Fruit fly (Drosophila melanogaster) whole organism, embryonic: Measurements from ENCODE around the gene Dic4.

ENCODE experiments used
- Atf6 ChIP-seq: fragments of 200-800 bp; sonication (Bioruptor generic); IDR thresholded peaks from 2 replicates; pipeline ENCODE4 v1.3.6; 2022; ENCODE audit warnings: missing biosample characterization, missing genetic modification characterization
- Awh ChIP-seq: fragments of 200-800 bp; sonication (Bioruptor generic); IDR thresholded peaks from 2 replicates; pipeline ENCODE4, ENCODE4 v1.3.6; 2022; ENCODE audit warnings: missing biosample characterization, missing genetic modification characterization
- CG10267 ChIP-seq: fragments of 200-800 bp; sonication (Bioruptor generic); optimal IDR thresholded peaks from 2 replicates; lab custom pipeline; 2018; ENCODE audit warnings: missing biosample characterization, mild to moderate bottlenecking, missing genetic modification characterization, moderate library complexity
- CG12236 ChIP-seq: fragments of 200-800 bp; sonication (Bioruptor generic); optimal IDR thresholded peaks from 2 replicates; lab custom pipeline; 2016; ENCODE audit warnings: missing biosample characterization, missing genetic modification characterization
- CG12391 ChIP-seq: fragments of 200-800 bp; sonication (Bioruptor generic); optimal IDR thresholded peaks from 3 replicates; lab custom pipeline; 2018; ENCODE audit warnings: missing biosample characterization, mild to moderate bottlenecking, missing genetic modification characterization, moderate library complexity
- CG12659 ChIP-seq: fragments of 200-800 bp; sonication (Bioruptor generic); optimal IDR thresholded peaks from 3 replicates; lab custom pipeline; 2017; ENCODE audit warnings: mild to moderate bottlenecking, missing biosample characterization, missing genetic modification reagents, missing genetic modification characterization
- CG13287 ChIP-seq: fragments of 200-800 bp; sonication (Bioruptor generic); IDR thresholded peaks from 2 replicates; pipeline ENCODE4 v1.3.6; 2022; ENCODE audit warnings: missing biosample characterization, missing genetic modification characterization; ENCODE audit not compliant: partially characterized antibody
- CG13775 ChIP-seq: fragments of 200-800 bp; sonication (Bioruptor generic); optimal IDR thresholded peaks from 3 replicates; lab custom pipeline; 2017; ENCODE audit warnings: missing biosample characterization, mild to moderate bottlenecking, missing genetic modification characterization
- CG16863 ChIP-seq: fragments of 200-800 bp; sonication (Bioruptor generic); optimal IDR thresholded peaks from 3 replicates; lab custom pipeline; 2016; ENCODE audit warnings: missing biosample characterization, missing genetic modification characterization
- CG31388 ChIP-seq: fragments of 200-800 bp; sonication (Bioruptor generic); optimal IDR thresholded peaks from 2 replicates; lab custom pipeline; 2016; ENCODE audit warnings: missing biosample characterization, missing genetic modification characterization
- CG32767 ChIP-seq: fragments of 200-800 bp; sonication (Bioruptor generic); IDR thresholded peaks from 2 replicates; pipeline ENCODE4 v1.3.6; 2022; ENCODE audit warnings: missing biosample characterization, missing genetic modification characterization
- CG3281 ChIP-seq: fragments of 200-800 bp; sonication (Bioruptor generic); optimal IDR thresholded peaks from 3 replicates; lab custom pipeline; 2017; ENCODE audit warnings: missing biosample characterization, mild to moderate bottlenecking, missing genetic modification characterization
- CG3995 ChIP-seq: fragments of 200-800 bp; sonication (Bioruptor generic); optimal IDR thresholded peaks from 3 replicates; lab custom pipeline; 2016; ENCODE audit warnings: missing biosample characterization, missing genetic modification characterization
- CG4360 ChIP-seq: fragments of 200-800 bp; sonication (Bioruptor generic); IDR thresholded peaks from 2 replicates; pipeline ENCODE4 v1.3.6; 2022; ENCODE audit warnings: missing biosample characterization, missing genetic modification characterization
- CG4617 ChIP-seq: fragments of 200-800 bp; sonication (Bioruptor generic); optimal IDR thresholded peaks from 3 replicates; lab custom pipeline; 2016; ENCODE audit warnings: missing biosample characterization, missing genetic modification characterization, borderline replicate concordance
- CG7372 ChIP-seq: fragments of 200-800 bp; sonication (Bioruptor generic); IDR thresholded peaks from 2 replicates; pipeline ENCODE4 v1.3.6; 2022; ENCODE audit warnings: missing biosample characterization, missing genetic modification characterization
- CG9215 ChIP-seq: fragments of 200-800 bp; sonication (Bioruptor generic); IDR thresholded peaks from 2 replicates; pipeline ENCODE4 v1.3.6; 2022; ENCODE audit warnings: missing biosample characterization, missing genetic modification characterization
- CG9797 ChIP-seq: fragments of 200-800 bp; sonication (Bioruptor generic); optimal IDR thresholded peaks from 3 replicates; lab custom pipeline; 2018; ENCODE audit warnings: missing biosample characterization, mild to moderate bottlenecking, missing genetic modification characterization
- Dll ChIP-seq: fragments of 200-800 bp; sonication (Bioruptor generic); IDR thresholded peaks from 4 replicates; pipeline ENCODE4 v1.3.6; 2022; ENCODE audit warnings: missing biosample characterization, missing genetic modification characterization; ENCODE audit not compliant: partially characterized antibody
- Dp ChIP-seq: fragments of 200-800 bp; sonication (Bioruptor generic); optimal IDR thresholded peaks from 2 replicates; lab custom pipeline; 2018; ENCODE audit warnings: missing biosample characterization, mild to moderate bottlenecking, missing genetic modification characterization, moderate library complexity
- E2f2 ChIP-seq: fragments of 200-800 bp; sonication (Bioruptor generic); IDR thresholded peaks from 2 replicates; pipeline ENCODE4 v1.3.6; 2022; ENCODE audit warnings: missing biosample characterization, missing genetic modification characterization
- Lhr ChIP-seq: fragments of 200-800 bp; sonication (Bioruptor generic); optimal IDR thresholded peaks from 3 replicates; lab custom pipeline; 2017; ENCODE audit warnings: mild to moderate bottlenecking, missing biosample characterization, missing genetic modification reagents, missing genetic modification characterization
- Lim3 ChIP-seq: fragments of 200-800 bp; sonication (Bioruptor generic); IDR thresholded peaks from 2 replicates; pipeline ENCODE4 v1.3.6; 2022; ENCODE audit warnings: missing biosample characterization, missing genetic modification characterization
- MESR4 ChIP-seq: fragments of 200-800 bp; sonication (Bioruptor generic); optimal IDR thresholded peaks from 2 replicates; lab custom pipeline; 2018; ENCODE audit warnings: missing biosample characterization, mild to moderate bottlenecking, missing genetic modification characterization, moderate library complexity
- Med ChIP-seq: fragments of 200-800 bp; sonication (Bioruptor generic); peaks from one replicate; lab custom pipeline; 2016; ENCODE audit warnings: missing biosample characterization, missing genetic modification characterization, mild to moderate bottlenecking, inconsistent platforms, moderate library complexity
- Rfx ChIP-seq: fragments of 200-800 bp; sonication (Bioruptor generic); IDR thresholded peaks from 2 replicates; pipeline ENCODE4 v1.3.6; 2022; ENCODE audit warnings: missing biosample characterization, missing genetic modification characterization
- Six4 ChIP-seq: fragments of 200-800 bp; sonication (Bioruptor generic); optimal IDR thresholded peaks from 2 replicates; lab custom pipeline; 2016; ENCODE audit warnings: missing biosample characterization, missing genetic modification characterization
- Sry-β ChIP-seq: fragments of 200-800 bp; sonication (Bioruptor generic); optimal IDR thresholded peaks from 2 replicates; lab custom pipeline; 2018; ENCODE audit warnings: missing biosample characterization, mild to moderate bottlenecking, missing genetic modification characterization, moderate library complexity
- bowl ChIP-seq: fragments of 200-800 bp; sonication (Bioruptor generic); IDR thresholded peaks from 2 replicates; pipeline ENCODE4 v1.3.6; 2022; ENCODE audit warnings: missing biosample characterization, missing genetic modification characterization
- corto ChIP-seq: fragments of 200-800 bp; sonication (Bioruptor generic); optimal IDR thresholded peaks from 2 replicates; lab custom pipeline; 2016; ENCODE audit warnings: missing biosample characterization, mild to moderate bottlenecking, missing genetic modification characterization, moderate library complexity
- dan ChIP-seq: fragments of 200-800 bp; sonication (Bioruptor generic); IDR thresholded peaks from 2 replicates; pipeline ENCODE4 v1.3.6; 2022; ENCODE audit warnings: missing biosample characterization, missing genetic modification characterization
- dmrt99B ChIP-seq: fragments of 200-800 bp; sonication (Bioruptor generic); optimal IDR thresholded peaks from 2 replicates; lab custom pipeline; 2018; ENCODE audit warnings: missing biosample characterization, mild to moderate bottlenecking, missing genetic modification characterization, moderate library complexity
- gfzf ChIP-seq: fragments of 200-800 bp; sonication (Bioruptor generic); optimal IDR thresholded peaks from 2 replicates; lab custom pipeline; 2016; ENCODE audit warnings: missing biosample characterization, mild to moderate bottlenecking, missing genetic modification characterization, moderate library complexity
- gro ChIP-seq: fragments of 200-800 bp; sonication (Bioruptor generic); optimal IDR thresholded peaks from 2 replicates; lab custom pipeline; 2016; ENCODE audit warnings: missing biosample characterization, missing genetic modification characterization
- gt ChIP-seq: fragments of 200-800 bp; sonication (Bioruptor generic); IDR thresholded peaks from 2 replicates; pipeline ENCODE4 v1.3.6; 2022; ENCODE audit warnings: missing biosample characterization, missing genetic modification characterization
- kah ChIP-seq: fragments of 200-800 bp; sonication (Bioruptor generic); optimal IDR thresholded peaks from 2 replicates; lab custom pipeline; 2018; ENCODE audit warnings: missing biosample characterization, mild to moderate bottlenecking, missing genetic modification characterization
- knrl ChIP-seq: fragments of 200-800 bp; sonication (Bioruptor generic); IDR thresholded peaks from 3 replicates; pipeline ENCODE4 v1.3.6; 2022; ENCODE audit warnings: missing biosample characterization, missing genetic modification characterization; ENCODE audit not compliant: partially characterized antibody
- mld ChIP-seq: fragments of 200-800 bp; sonication (Bioruptor generic); IDR thresholded peaks from 3 replicates; pipeline ENCODE4 v1.3.6; 2022; ENCODE audit warnings: missing biosample characterization, missing genetic modification characterization; ENCODE audit not compliant: partially characterized antibody
- nmo ChIP-seq: fragments of 200-800 bp; sonication (Bioruptor generic); optimal IDR thresholded peaks from 2 replicates; lab custom pipeline; 2018; ENCODE audit warnings: missing biosample characterization, mild to moderate bottlenecking, missing genetic modification characterization, moderate library complexity
- phol ChIP-seq: fragments of 200-800 bp; sonication (Bioruptor generic); optimal IDR thresholded peaks from 3 replicates; lab custom pipeline; 2018; ENCODE audit warnings: missing biosample characterization, mild to moderate bottlenecking, missing genetic modification characterization, moderate library complexity
- ranshi ChIP-seq: fragments of 200-800 bp; sonication (Bioruptor generic); IDR thresholded peaks from 2 replicates; pipeline ENCODE4 v1.3.6; 2022; ENCODE audit warnings: missing biosample characterization, missing genetic modification characterization
- row ChIP-seq: fragments of 200-800 bp; sonication (Bioruptor generic); IDR thresholded peaks from 3 replicates; pipeline ENCODE4 v1.3.6; 2022; ENCODE audit warnings: missing biosample characterization, missing genetic modification characterization
- sens ChIP-seq: fragments of 200-800 bp; sonication (Bioruptor generic); peaks from one replicate; lab custom pipeline; 2016; ENCODE audit warnings: missing biosample characterization, missing genetic modification characterization
- stwl ChIP-seq: fragments of 200-800 bp; sonication (Bioruptor generic); optimal IDR thresholded peaks from 3 replicates; lab custom pipeline; 2018; ENCODE audit warnings: missing biosample characterization, mild to moderate bottlenecking, missing genetic modification characterization, moderate library complexity
- toy ChIP-seq: fragments of 200-800 bp; sonication (Bioruptor generic); IDR thresholded peaks from 2 replicates; pipeline ENCODE4 v1.3.6; 2022; ENCODE audit warnings: missing biosample characterization, missing genetic modification characterization
- trem ChIP-seq: fragments of 200-800 bp; optimal IDR thresholded peaks from 3 replicates; lab custom pipeline; 2019; ENCODE audit warnings: missing biosample characterization, mild to moderate bottlenecking, missing genetic modification characterization, moderate library complexity
- wek ChIP-seq: fragments of 200-800 bp; sonication (Bioruptor generic); optimal IDR thresholded peaks from 3 replicates; lab custom pipeline; 2018; ENCODE audit warnings: missing biosample characterization, mild to moderate bottlenecking, missing genetic modification characterization, moderate library complexity

The Dic4 gene

dm6 chr3L:18698312-18698711 lies at the start of gene Dic4:
Dic4 (minus strand) TSS chr3L:18698412.
- no peak for TF ChIP-seq CG10267
- TF ChIP-seq corto (GFP tag; lab: Kevin White, UChicago): no peak
- TF ChIP-seq Six4 (GFP tag; lab: Kevin White, UChicago): no peak
- peak; percentile 1 for TF ChIP-seq sens (GFP tag; lab: Kevin White, UChicago)

- TF ChIP-seq CG4360 (GFP tag; lab: Robert Waterston, UW): peak; percentile 74
- TF ChIP-seq Sry-β (GFP tag; lab: Kevin White, UChicago): no peak
- TF ChIP-seq CG7372 (GFP tag; lab: Robert Waterston, UW): no peak
- 0 out of 4 replicates have a peak, but pooled peaks have one; percentile 5 for TF ChIP-seq Dll (GFP tag; lab: Robert Waterston, UW)
- TF ChIP-seq wek (GFP tag; lab: Kevin White, UChicago): no peak
- no peak for TF ChIP-seq gro (GFP tag; lab: Kevin White, UChicago)
- TF ChIP-seq Awh (GFP tag; lab: Robert Waterston, UW): no peak
- 0 out of 3 replicates have a peak, but pooled peaks have one; percentile 7 for TF ChIP-seq mld
- no peak for TF ChIP-seq CG13775 (GFP tag; lab: Kevin White, UChicago)
Observed at dm6 chr3L:18746169-18746568, 48.0 kb upstream of the Dic4 start.

dm6 chr3L:18745647-18746046 lies 47.4 kb upstream of the Dic4 start, which contains the start of gene MED11:
MED11 (plus strand) TSS chr3L:18745856.
- TF ChIP-seq CG9797: peak; percentile 60
- TF ChIP-seq dmrt99B (tag; lab: Kevin White, UChicago): no peak
- peak; percentile 2 for TF ChIP-seq MESR4 (GFP tag; lab: Kevin White, UChicago)
- TF ChIP-seq nmo: no peak
- no peak for TF ChIP-seq Lim3
- TF ChIP-seq CG4617 (GFP tag; lab: Kevin White, UChicago): peak; percentile 22
- TF ChIP-seq Med (GFP tag; lab: Kevin White, UChicago): peak; percentile 16
- no peak for TF ChIP-seq CG31388
- no peak for TF ChIP-seq CG12236 (GFP tag; lab: Kevin White, UChicago)
- TF ChIP-seq Rfx (GFP tag; lab: Robert Waterston, UW): no peak
- no peak for TF ChIP-seq toy
- no peak for TF ChIP-seq ranshi (GFP tag; lab: Robert Waterston, UW)
- no peak for TF ChIP-seq sens (GFP tag; lab: Kevin White, UChicago)
- TF ChIP-seq CG12391: no peak
- peak; percentile 25 for TF ChIP-seq CG12659 (GFP tag; lab: Kevin White, UChicago)
- TF ChIP-seq gfzf (GFP tag; lab: Kevin White, UChicago): peak; percentile 66
- TF ChIP-seq CG16863: no peak
- TF ChIP-seq phol (tag; lab: Kevin White, UChicago): peak; percentile 4
- peak; percentile 95 for TF ChIP-seq CG3995 (GFP tag; lab: Kevin White, UChicago)
- no peak for TF ChIP-seq trem (tag; lab: Kevin White, UChicago)
- peak; percentile 41; the same call in 1 of the 2 replicates for TF ChIP-seq CG13287
- TF ChIP-seq stwl: peak; percentile 75
- TF ChIP-seq knrl (GFP tag; lab: Robert Waterston, UW): 0 out of 3 replicates have a peak, but pooled peaks have one; percentile 7
- TF ChIP-seq Dp (GFP tag; lab: Kevin White, UChicago): peak; percentile 40
- TF ChIP-seq CG3281 (GFP tag; lab: Kevin White, UChicago): no peak
- no peak for TF ChIP-seq CG32767
- TF ChIP-seq gt (GFP tag; lab: Robert Waterston, UW): no peak
- TF ChIP-seq E2f2 (GFP tag; lab: Robert Waterston, UW): peak; percentile 37; the same call in 1 of the 2 replicates
- TF ChIP-seq Lhr (GFP tag; lab: Kevin White, UChicago): peak; percentile 51
- TF ChIP-seq dan (GFP tag; lab: Robert Waterston, UW): no peak
- TF ChIP-seq row (GFP tag; lab: Robert Waterston, UW): peak; percentile 57; the same call in 2 of the 3 replicates
- TF ChIP-seq Dll (GFP tag; lab: Robert Waterston, UW): 0 out of 4 replicates have a peak, but pooled peaks have one; percentile 31
- TF ChIP-seq kah (GFP tag; lab: Kevin White, UChicago): no peak
- TF ChIP-seq Atf6: no peak
- TF ChIP-seq bowl (GFP tag; lab: Robert Waterston, UW): no peak
- TF ChIP-seq CG9215 (GFP tag; lab: Robert Waterston, UW): no peak
